Fruit fly (Drosophila melanogaster) S2 (cell line): ENCODE measurements around the gene CG14982.

Experiments used
- CG8478 ChIP-seq: fragments of >200 bp; optimal IDR thresholded peaks from 2 replicates; lab custom pipeline; 2018
- CTCF ChIP-seq, 2 experiments: fragments of >200 bp; optimal IDR thresholded peaks; 2 replicates each; lab custom pipeline; 2018

The CG14982 gene

dm6 chr3L:3940075-3940819 is 2.3 kb upstream of the CG14982 start, which contains the start of gene CG12766:
Gene CG12766 (minus strand): TSS chr3L:3940125.
- TF ChIP-seq CG8478 (lab: Kevin White, UChicago) (no peak), CTCF (optimal IDR thresholded peaks at IDR 0.05; lab: Kevin White, UChicago) (no peak)

DNA sequence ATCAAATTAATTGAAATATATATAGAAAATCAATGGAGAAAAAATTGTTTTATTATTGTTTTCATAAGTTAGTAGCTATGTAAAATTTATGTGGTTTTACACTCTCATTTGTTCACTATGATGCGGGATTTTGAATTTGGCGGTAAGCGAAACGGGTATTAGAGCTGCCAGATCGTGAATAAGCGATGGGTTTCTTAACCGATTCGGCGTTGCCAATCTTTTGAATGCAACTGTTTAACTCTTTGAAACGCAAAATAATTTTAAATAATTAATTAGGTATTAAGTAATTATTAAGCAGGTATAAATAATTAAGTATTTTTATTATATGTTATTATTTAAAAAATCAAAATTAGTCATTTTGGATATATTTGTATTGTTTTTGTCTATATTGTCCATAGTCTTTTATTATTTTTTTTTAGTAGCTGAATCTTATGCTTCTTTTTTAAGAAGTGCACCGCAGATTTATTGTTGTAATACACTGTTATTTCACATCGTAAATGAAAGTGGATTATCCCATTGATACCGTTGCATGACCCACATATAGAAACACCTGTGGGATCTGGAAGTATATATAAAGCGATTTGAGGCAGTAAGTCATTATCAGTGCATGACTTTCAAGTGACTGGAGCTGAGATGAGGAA is 4.9 kb downstream of the CG14982 start, which contains the start of gene CG10853:
Gene CG10853, plus strand, starts transcription at position 591 of the 641 bp plus-strand sequence.
- TF ChIP-seq CG8478 (lab: Kevin White, UChicago) (no peak), CTCF (optimal IDR thresholded peaks at IDR 0.05; lab: Kevin White, UChicago) (no peak)

DNA sequence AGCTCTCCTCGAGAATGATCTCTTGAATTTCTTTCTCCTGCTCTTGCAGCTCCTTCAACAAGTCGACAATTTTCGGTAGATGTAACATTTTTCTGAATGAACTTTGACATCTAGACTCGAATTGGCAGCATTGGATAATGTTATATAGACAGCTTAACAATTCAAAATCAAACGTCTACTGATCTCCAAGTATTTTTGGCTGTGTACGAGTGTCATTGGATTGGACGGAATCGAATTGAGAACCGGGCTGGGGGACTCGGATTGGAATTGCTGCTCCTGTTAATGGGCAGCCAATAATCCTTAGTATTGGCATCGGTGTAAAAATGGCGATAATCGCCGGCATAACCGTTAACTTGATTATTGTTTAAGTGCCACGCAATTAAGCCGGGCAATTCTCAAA is 6.7 kb downstream of the CG14982 start, which contains the start of gene CG14983:
Gene CG14983, minus strand, starts transcription at position 101 of the 400 bp plus-strand sequence.
- TF ChIP-seq CTCF (optimal IDR thresholded peaks at IDR 0.05; lab: Kevin White, UChicago) = no peak
- no peak for TF ChIP-seq CG8478 (lab: Kevin White, UChicago)

DNA sequence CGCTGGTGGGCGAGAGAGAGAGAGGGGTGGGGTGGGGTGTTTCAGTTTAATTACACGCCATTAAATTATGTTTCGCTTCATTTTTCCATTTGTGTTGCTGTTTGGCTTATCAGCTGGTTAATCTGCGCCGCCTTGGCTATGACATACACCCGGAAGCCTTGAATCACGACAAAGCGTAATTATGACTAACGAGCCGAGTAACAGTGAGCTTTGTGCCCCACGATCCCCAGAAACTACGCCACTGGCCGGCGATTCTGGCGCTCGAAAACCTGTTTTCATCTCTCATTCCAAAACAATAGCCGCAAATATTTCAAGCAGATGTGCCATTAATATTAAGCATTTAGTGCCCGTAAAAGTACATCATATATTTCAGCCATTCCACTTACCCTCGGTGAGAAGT is 9.4 kb downstream of the CG14982 start:
- TF ChIP-seq CG8478 (lab: Kevin White, UChicago) = no peak
- TF ChIP-seq CTCF (optimal IDR thresholded peaks at IDR 0.05; lab: Kevin White, UChicago) = no peak

DNA sequence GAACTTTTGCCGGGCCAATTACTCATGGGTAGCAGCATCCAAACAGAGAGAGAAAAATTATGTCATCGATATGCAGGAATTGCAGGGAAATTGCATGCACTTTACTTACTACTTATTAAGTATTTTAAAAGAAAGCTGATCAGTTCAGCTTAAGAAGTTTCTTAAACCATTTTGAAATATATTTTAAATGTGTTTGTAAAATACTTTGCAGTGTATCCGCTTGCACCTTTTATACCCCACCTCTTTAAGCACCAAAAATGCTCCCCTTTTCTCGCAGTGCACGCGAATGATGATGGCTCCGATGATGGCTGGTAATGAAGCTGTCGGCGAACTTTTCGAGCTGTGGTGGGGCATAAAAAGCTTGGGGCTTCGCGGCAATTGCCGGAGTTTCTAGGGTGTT is 10.0 kb downstream of the CG14982 start, which contains the start of gene CG14984:
Gene CG14984, minus strand, starts transcription at position 83 of the 400 bp plus-strand sequence.
- TF ChIP-seq CTCF (optimal IDR thresholded peaks at IDR 0.05; lab: Kevin White, UChicago) = no peak
- TF ChIP-seq CG8478 (lab: Kevin White, UChicago) = no peak

DNA sequence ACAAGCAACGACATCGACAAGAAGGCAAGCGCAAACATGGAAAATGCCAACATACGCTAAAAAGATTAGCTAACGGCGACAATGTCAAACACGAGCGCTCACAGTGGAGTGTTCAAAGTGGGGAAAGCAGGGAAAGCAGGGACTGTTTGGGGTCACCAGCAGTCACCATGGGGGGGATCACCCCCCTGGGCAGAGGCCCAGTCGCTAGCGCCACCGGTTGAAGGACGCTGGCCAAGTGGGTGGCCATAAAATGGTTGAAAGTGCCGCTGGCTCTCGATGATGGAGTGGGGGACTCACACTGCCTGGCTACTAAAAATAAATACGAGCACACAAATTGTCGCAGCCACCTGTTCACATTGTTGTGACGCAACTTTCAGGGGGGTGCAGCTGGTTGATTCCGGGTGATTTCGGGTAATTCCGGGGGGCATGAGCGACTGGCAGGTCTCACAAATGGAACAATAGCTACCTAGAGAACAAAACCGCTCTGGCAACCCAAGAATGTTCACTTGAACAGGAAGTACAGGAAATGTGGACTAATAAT is 18.4 kb downstream of the CG14982 start:
- TF ChIP-seq CG8478 (lab: Kevin White, UChicago) (no peak), CTCF (optimal IDR thresholded peaks at IDR 0.05; lab: Kevin White, UChicago) (no peak)

dm6 chr3L:3963979-3964378 is 21.5 kb downstream of the CG14982 start:
- no peak for TF ChIP-seq CG8478 (lab: Kevin White, UChicago)
- no peak for TF ChIP-seq CTCF (optimal IDR thresholded peaks at IDR 0.05; lab: Kevin White, UChicago)

- TF ChIP-seq CTCF (optimal IDR thresholded peaks at IDR 0.05; lab: Kevin White, UChicago) = no peak
These were observed 22.2 kb downstream of the CG14982 start, which contains the start of gene CG12605 for dm6 chr3L:3964671-3965070. Gene CG12605 (minus strand): TSS chr3L:3964771.

- no peak for TF ChIP-seq CTCF (optimal IDR thresholded peaks at IDR 0.05; lab: Kevin White, UChicago)
- no peak for TF ChIP-seq CG8478 (lab: Kevin White, UChicago)
These were observed 22.6 kb downstream of the CG14982 start for dm6 chr3L:3965102-3965501.

DNA sequence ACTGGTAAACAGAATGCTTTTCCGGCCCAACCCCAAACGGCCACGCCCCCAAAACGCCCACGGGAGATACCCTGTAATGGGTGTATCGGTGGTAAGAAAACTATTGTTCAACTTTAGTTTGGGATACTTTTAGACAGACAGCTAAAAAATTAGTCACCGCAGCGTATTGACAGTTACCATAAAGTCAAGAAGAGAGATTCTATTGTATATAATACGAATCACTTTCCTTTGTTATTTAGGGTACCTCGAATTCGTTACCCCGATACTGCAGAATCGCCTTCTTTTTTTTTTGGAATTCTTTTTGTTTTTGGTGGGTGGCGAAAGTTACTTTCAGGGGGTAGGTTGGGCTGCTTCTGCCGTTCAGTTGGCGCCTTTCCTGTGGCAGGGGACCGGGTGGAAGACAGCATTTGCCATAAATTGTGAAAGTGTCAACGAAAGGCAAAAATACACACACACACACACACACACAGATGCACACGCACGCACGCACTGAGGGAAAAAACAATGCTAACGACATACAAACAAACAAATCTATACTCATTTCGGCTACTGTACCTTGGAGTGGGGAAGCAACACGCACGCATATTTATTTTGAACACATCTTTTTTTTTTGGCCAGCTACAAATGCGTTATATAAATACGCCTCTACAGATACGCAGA is 28.0 kb downstream of the CG14982 start:
- no peak for TF ChIP-seq CTCF (optimal IDR thresholded peaks at IDR 0.05; lab: Kevin White, UChicago)
- TF ChIP-seq CG8478 (lab: Kevin White, UChicago) = no peak

DNA sequence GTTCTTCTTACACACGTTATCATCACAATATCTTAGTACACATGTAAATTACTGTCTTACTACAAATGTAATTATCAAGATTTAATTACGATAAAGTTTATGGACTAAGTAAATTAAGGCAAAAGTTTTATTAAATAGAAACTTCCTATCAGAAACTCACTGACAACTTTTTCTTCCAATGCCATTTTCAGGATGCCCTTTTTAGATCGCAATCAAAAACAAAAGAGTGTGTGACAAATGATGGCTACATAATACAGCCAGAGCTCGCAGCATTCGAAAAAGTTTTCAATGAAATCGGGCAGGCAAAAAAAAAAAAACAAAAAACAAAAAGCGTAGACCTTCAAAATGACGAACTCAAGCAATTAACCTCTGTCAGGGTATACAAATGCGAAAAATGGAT is 30.1 kb downstream of the CG14982 start, which contains the start of gene CG43915:
Gene CG43915, plus strand, starts transcription at position 301 of the 400 bp plus-strand sequence.
- TF ChIP-seq CTCF (optimal IDR thresholded peaks at IDR 0.05; lab: Kevin White, UChicago) (no peak), CG8478 (lab: Kevin White, UChicago) (no peak)

- TF ChIP-seq CG8478 (lab: Kevin White, UChicago) (no peak), CTCF (optimal IDR thresholded peaks at IDR 0.05; lab: Kevin White, UChicago) (no peak)
These were observed 33.9 kb downstream of the CG14982 start for dm6 chr3L:3976438-3976837.

- TF ChIP-seq CG8478 (lab: Kevin White, UChicago) (no peak), CTCF (optimal IDR thresholded peaks at IDR 0.05; lab: Kevin White, UChicago) (no peak)
These were observed 35.3 kb downstream of the CG14982 start for dm6 chr3L:3977622-3978355.
